Fruit fly (Drosophila melanogaster) whole organism, prepupa: ENCODE data around the gene Mesh1.

ENCODE experiments used
- Blimp-1 ChIP-seq: fragments of 200-800 bp; sonication (Bioruptor generic); optimal IDR thresholded peaks from 3 replicates; lab custom pipeline; 2017; ENCODE audit warnings: missing biosample characterization, missing genetic modification characterization, mild to moderate bottlenecking, moderate library complexity, missing genetic modification reagents
- CG10669 ChIP-seq: fragments of 200-800 bp; sonication (Bioruptor generic); optimal IDR thresholded peaks from 3 replicates; lab custom pipeline; 2018; ENCODE audit warnings: missing biosample characterization, mild to moderate bottlenecking, missing genetic modification characterization, moderate library complexity
- CG11902 ChIP-seq: fragments of 200-800 bp; sonication (Bioruptor generic); optimal IDR thresholded peaks from 3 replicates; lab custom pipeline; 2016; ENCODE audit warnings: missing biosample characterization, missing genetic modification characterization
- CG15336 ChIP-seq: fragments of 200-800 bp; sonication (Bioruptor generic); IDR thresholded peaks from 2 replicates; pipeline ENCODE4 v1.3.6; 2022; ENCODE audit warnings: missing biosample characterization, missing genetic modification characterization
- CG1621 ChIP-seq: fragments of 200-800 bp; sonication (Bioruptor generic); optimal IDR thresholded peaks from 3 replicates; lab custom pipeline; 2018; ENCODE audit warnings: missing biosample characterization, mild to moderate bottlenecking, missing genetic modification characterization
- CG16779 ChIP-seq: fragments of 200-800 bp; sonication (Bioruptor generic); optimal IDR thresholded peaks from 3 replicates; lab custom pipeline; 2017; ENCODE audit warnings: missing biosample characterization, mild to moderate bottlenecking, missing genetic modification characterization
- CG3032 ChIP-seq: fragments of 200-800 bp; optimal IDR thresholded peaks from 2 replicates; lab custom pipeline; 2019; ENCODE audit warnings: missing biosample characterization, mild to moderate bottlenecking, missing genetic modification characterization, moderate library complexity
- CG32006 ChIP-seq: fragments of 200-800 bp; sonication (Bioruptor generic); optimal IDR thresholded peaks from 3 replicates; lab custom pipeline; 2017; ENCODE audit warnings: missing biosample characterization, mild to moderate bottlenecking, missing genetic modification characterization
- CG34406 ChIP-seq: fragments of 200-800 bp; sonication (Bioruptor generic); optimal IDR thresholded peaks from 3 replicates; lab custom pipeline; 2016; ENCODE audit warnings: missing biosample characterization, missing genetic modification characterization
- CG3919 ChIP-seq: fragments of 200-800 bp; sonication (Bioruptor generic); optimal IDR thresholded peaks from 3 replicates; lab custom pipeline; 2016; ENCODE audit warnings: missing biosample characterization, missing genetic modification characterization
- CG4318 ChIP-seq: fragments of 200-800 bp; sonication (Bioruptor generic); optimal IDR thresholded peaks from 3 replicates; lab custom pipeline; 2017; ENCODE audit warnings: missing biosample characterization, mild to moderate bottlenecking, missing genetic modification characterization
- CG6276 ChIP-seq: fragments of 200-800 bp; sonication (Bioruptor generic); optimal IDR thresholded peaks from 2 replicates; lab custom pipeline; 2017; ENCODE audit warnings: missing biosample characterization, mild to moderate bottlenecking, missing genetic modification characterization
- CG6792 ChIP-seq: fragments of 200-800 bp; sonication (Bioruptor generic); optimal IDR thresholded peaks from 3 replicates; lab custom pipeline; 2016; ENCODE audit warnings: missing biosample characterization, missing genetic modification characterization
- CG6808 ChIP-seq: fragments of 200-800 bp; sonication (Bioruptor generic); optimal IDR thresholded peaks from 3 replicates; lab custom pipeline; 2017; ENCODE audit warnings: missing biosample characterization, missing genetic modification characterization, mild to moderate bottlenecking, moderate library complexity, missing genetic modification reagents
- CG6854 ChIP-seq: fragments of 200-800 bp; sonication (Bioruptor generic); optimal IDR thresholded peaks from 2 replicates; lab custom pipeline; 2017; ENCODE audit warnings: missing biosample characterization, mild to moderate bottlenecking, missing genetic modification characterization
- CG7368 ChIP-seq: fragments of 200-800 bp; sonication (Bioruptor generic); optimal IDR thresholded peaks from 3 replicates; lab custom pipeline; 2016; ENCODE audit warnings: missing biosample characterization, missing genetic modification characterization
- CG8319 ChIP-seq: fragments of 200-800 bp; sonication (Bioruptor generic); optimal IDR thresholded peaks from 3 replicates; lab custom pipeline; 2016; ENCODE audit warnings: missing biosample characterization, missing genetic modification characterization
- CG8632 ChIP-seq: fragments of 200-800 bp; sonication (Bioruptor generic); optimal IDR thresholded peaks from 3 replicates; lab custom pipeline; 2016; ENCODE audit warnings: missing biosample characterization, missing genetic modification characterization
- CG9139 ChIP-seq: fragments of 200-800 bp; sonication (Bioruptor generic); optimal IDR thresholded peaks from 3 replicates; lab custom pipeline; 2017; ENCODE audit warnings: missing biosample characterization, mild to moderate bottlenecking, missing genetic modification characterization
- Eip78C ChIP-seq: fragments of 200-800 bp; sonication (Bioruptor generic); peaks from one replicate; lab custom pipeline; 2016; ENCODE audit warnings: missing biosample characterization, missing genetic modification characterization
- Ets21C ChIP-seq: fragments of 200-800 bp; sonication (Bioruptor generic); optimal IDR thresholded peaks from 3 replicates; lab custom pipeline; 2016; ENCODE audit warnings: missing biosample characterization, missing genetic modification characterization
- Ets96B ChIP-seq: fragments of 200-800 bp; optimal IDR thresholded peaks from 2 replicates; lab custom pipeline; 2019; ENCODE audit warnings: missing biosample characterization, mild to moderate bottlenecking, missing genetic modification characterization, moderate library complexity
- Hr38 ChIP-seq: sonication (Bioruptor generic); optimal IDR thresholded peaks from 2 replicates; lab custom pipeline; 2016; ENCODE audit warnings: missing biosample characterization, missing genetic modification characterization
- Hr39 ChIP-seq: fragments of 200-800 bp; sonication (Bioruptor generic); optimal IDR thresholded peaks from 2 replicates; lab custom pipeline; 2016; ENCODE audit warnings: missing biosample characterization, missing genetic modification characterization
- Hr4 ChIP-seq: fragments of 200-800 bp; sonication (Bioruptor generic); optimal IDR thresholded peaks from 3 replicates; lab custom pipeline; 2016; ENCODE audit warnings: missing biosample characterization, missing genetic modification characterization
- Lpt ChIP-seq: fragments of 200-800 bp; sonication (Bioruptor generic); optimal IDR thresholded peaks from 3 replicates; lab custom pipeline; 2016; ENCODE audit warnings: missing biosample characterization, missing genetic modification characterization
- Met ChIP-seq: fragments of 200-800 bp; sonication (Bioruptor generic); optimal IDR thresholded peaks from 3 replicates; lab custom pipeline; 2016; ENCODE audit warnings: missing biosample characterization, missing genetic modification characterization
- OdsH ChIP-seq: fragments of 200-800 bp; sonication (Bioruptor generic); optimal IDR thresholded peaks from 3 replicates; lab custom pipeline; 2016; ENCODE audit warnings: missing biosample characterization, missing genetic modification characterization
- Smox ChIP-seq: fragments of 200-800 bp; sonication (Bioruptor generic); optimal IDR thresholded peaks from 3 replicates; lab custom pipeline; 2016; ENCODE audit warnings: missing biosample characterization, missing genetic modification characterization
- Sox102F ChIP-seq: fragments of 200-800 bp; sonication (Bioruptor generic); optimal IDR thresholded peaks from 2 replicates; lab custom pipeline; 2016; ENCODE audit warnings: missing biosample characterization, mild to moderate bottlenecking, missing genetic modification characterization
- Sox14 ChIP-seq: fragments of 200-800 bp; sonication (Bioruptor generic); optimal IDR thresholded peaks from 3 replicates; lab custom pipeline; 2016; ENCODE audit warnings: missing biosample characterization, missing genetic modification characterization
- acj6 ChIP-seq: fragments of 200-800 bp; sonication (Bioruptor generic); optimal IDR thresholded peaks from 3 replicates; lab custom pipeline; 2016; ENCODE audit warnings: missing biosample characterization, missing genetic modification characterization
- cyc ChIP-seq: fragments of 200-800 bp; sonication (Bioruptor generic); optimal IDR thresholded peaks from 3 replicates; lab custom pipeline; 2016; ENCODE audit warnings: missing biosample characterization, missing genetic modification characterization
- dac ChIP-seq: fragments of 200-800 bp; sonication (Bioruptor generic); optimal IDR thresholded peaks from 2 replicates; lab custom pipeline; 2017; ENCODE audit warnings: missing biosample characterization, mild to moderate bottlenecking, missing genetic modification characterization
- esn ChIP-seq: fragments of 200-800 bp; sonication (Bioruptor generic); optimal IDR thresholded peaks from 2 replicates; lab custom pipeline; 2016; ENCODE audit warnings: missing biosample characterization, mild to moderate bottlenecking, missing genetic modification characterization, moderate library complexity
- fd59A ChIP-seq: fragments of 200-800 bp; sonication (Bioruptor generic); optimal IDR thresholded peaks from 2 replicates; lab custom pipeline; 2017; ENCODE audit warnings: missing biosample characterization, mild to moderate bottlenecking, missing genetic modification characterization, missing genetic modification reagents
- fkh ChIP-seq: fragments of 200-800 bp; sonication (Bioruptor generic); optimal IDR thresholded peaks from 3 replicates; lab custom pipeline; 2017; ENCODE audit warnings: missing biosample characterization, mild to moderate bottlenecking, missing genetic modification characterization, moderate library complexity
- net ChIP-seq: fragments of 200-800 bp; sonication (Bioruptor generic); optimal IDR thresholded peaks from 3 replicates; lab custom pipeline; 2016; ENCODE audit warnings: missing biosample characterization, missing genetic modification characterization
- pdm3 ChIP-seq: fragments of 200-800 bp; sonication (Bioruptor generic); optimal IDR thresholded peaks from 3 replicates; lab custom pipeline; 2016; ENCODE audit warnings: missing biosample characterization, missing genetic modification characterization
- salr ChIP-seq, 2 experiments: fragments of 200-800 bp; sonication (Bioruptor generic); optimal IDR thresholded peaks; 3 replicates each; lab custom pipeline; 2016 to 2018; ENCODE audit warnings: missing biosample characterization in 2 of 2, missing genetic modification characterization in 2 of 2, mild to moderate bottlenecking in 1 of 2
- spab ChIP-seq: fragments of 200-800 bp; sonication (Bioruptor generic); optimal IDR thresholded peaks from 2 replicates; lab custom pipeline; 2017; ENCODE audit warnings: missing biosample characterization, mild to moderate bottlenecking, missing genetic modification characterization, missing genetic modification reagents
- ss ChIP-seq, 2 experiments: fragments of 200-800 bp; sonication (Bioruptor generic); optimal IDR thresholded peaks; 2 replicates in 1 of 2; 3 replicates in 1 of 2; lab custom pipeline; 2017 to 2018; ENCODE audit warnings: mild to moderate bottlenecking in 2 of 2, missing biosample characterization in 2 of 2, missing genetic modification characterization in 2 of 2, moderate library complexity in 1 of 2
- svp ChIP-seq: fragments of 200-800 bp; sonication (Bioruptor generic); peaks from one replicate; lab custom pipeline; 2016; ENCODE audit warnings: missing biosample characterization, missing genetic modification characterization
- topi ChIP-seq: fragments of 200-800 bp; sonication (Bioruptor generic); optimal IDR thresholded peaks from 3 replicates; lab custom pipeline; 2016; ENCODE audit warnings: missing biosample characterization, missing genetic modification characterization

The Mesh1 gene

dm6 chr3R:29219948-29220347 lies 17.6 kb upstream of the Mesh1 start, which contains the start of gene eEF1gamma (continued):
- TF ChIP-seq CG6854 (GFP tag; lab: Kevin White, UChicago) (peak; percentile 98), CG6276 (GFP tag; lab: Kevin White, UChicago) (peak; percentile 62), CG15336 (GFP tag; lab: Robert Waterston, UW) (peak; percentile 65), cyc (peak; percentile 92), CG6808 (GFP tag; lab: Kevin White, UChicago) (peak; percentile 85), net (GFP tag; lab: Kevin White, UChicago) (peak; percentile 94), fd59A (peak; percentile 80), Sox14 (GFP tag; lab: Kevin White, UChicago) (peak; percentile 86), CG3919 (GFP tag; lab: Kevin White, UChicago) (peak; percentile 96), spab (GFP tag; lab: Kevin White, UChicago) (no peak), CG8632 (GFP tag; lab: Kevin White, UChicago) (peak; percentile 88), CG3032 (tag; lab: Kevin White, UChicago) (peak; percentile 81), CG4318 (no peak), fkh (GFP tag; lab: Kevin White, UChicago) (peak; percentile 94), Sox102F (GFP tag; lab: Kevin White, UChicago) (peak; percentile 93), CG1621 (tag; lab: Kevin White, UChicago) (peak; percentile 85), CG11902 (peak; percentile 64), CG10669 (peak; percentile 86), Hr38 (no peak), CG34406 (GFP tag; lab: Kevin White, UChicago) (peak; percentile 92), svp (GFP tag; lab: Kevin White, UChicago) (no peak), CG8319 (peak; percentile 89), pdm3 (GFP tag; lab: Kevin White, UChicago) (peak; percentile 90), Smox (GFP tag; lab: Kevin White, UChicago) (no peak), Met (GFP tag; lab: Kevin White, UChicago) (peak; percentile 93), dac (GFP tag; lab: Kevin White, UChicago) (peak; percentile 78), CG9139 (no peak), esn (GFP tag; lab: Kevin White, UChicago) (peak; percentile 95), OdsH (GFP tag; lab: Kevin White, UChicago) (peak; percentile 91), CG16779 (tag; lab: Kevin White, UChicago) (peak; percentile 82), CG6792 (GFP tag; lab: Kevin White, UChicago) (peak; percentile 88)

- TF ChIP-seq Ets96B (tag; lab: Kevin White, UChicago), result no peak
- TF ChIP-seq CG32006 (GFP tag; lab: Kevin White, UChicago), result peak; percentile 28
- TF ChIP-seq Hr39 (GFP tag; lab: Kevin White, UChicago), result no peak
- TF ChIP-seq esn (GFP tag; lab: Kevin White, UChicago), result peak; percentile 1
- TF ChIP-seq dac (GFP tag; lab: Kevin White, UChicago), result no peak
- TF ChIP-seq CG3919 (GFP tag; lab: Kevin White, UChicago), result no peak
- no peak for TF ChIP-seq Hr38
- TF ChIP-seq Met (GFP tag; lab: Kevin White, UChicago), result peak; percentile 11
- TF ChIP-seq Blimp-1, result no peak
- no peak for TF ChIP-seq CG11902
- no peak for TF ChIP-seq CG7368 (GFP tag; lab: Kevin White, UChicago)
- no peak for TF ChIP-seq CG1621 (tag; lab: Kevin White, UChicago)
- TF ChIP-seq spab (GFP tag; lab: Kevin White, UChicago), result no peak
- TF ChIP-seq acj6 (GFP tag; lab: Kevin White, UChicago), result no peak
- TF ChIP-seq topi (GFP tag; lab: Kevin White, UChicago), result no peak
- peak; percentile 76 for TF ChIP-seq Eip78C (GFP tag; lab: Kevin White, UChicago)
- no peak for TF ChIP-seq CG6792 (GFP tag; lab: Kevin White, UChicago)
- TF ChIP-seq CG6854 (GFP tag; lab: Kevin White, UChicago), result no peak
- peak; percentile 24 for TF ChIP-seq Hr4 (GFP tag; lab: Kevin White, UChicago)
- TF ChIP-seq Lpt, result no peak
- TF ChIP-seq CG34406 (GFP tag; lab: Kevin White, UChicago), result no peak
- no peak for TF ChIP-seq Ets21C (GFP tag; lab: Kevin White, UChicago)
- peak; percentile 15 for TF ChIP-seq OdsH (GFP tag; lab: Kevin White, UChicago)
- TF ChIP-seq ss (GFP tag; optimal IDR thresholded peaks at IDR 0.05; lab: Kevin White, UChicago), result no peak
- no peak for TF ChIP-seq salr (GFP tag; optimal IDR thresholded peaks at IDR 0.05; lab: Kevin White, UChicago)
- TF ChIP-seq, all 60 proteins: peak for 6
These were observed 15.7 kb upstream of the Mesh1 start for dm6 chr3R:29218001-29218400.
